Worm (Caenorhabditis elegans) whole organism, late embryonic: ENCODE measurements around the gene wbp-2.

Source experiments
- ama-1 ChIP-seq: fragments of 150-350 bp; optimal IDR thresholded peaks from 2 replicates; lab custom pipeline; 2014
- ceh-19 ChIP-seq: fragments of 200-800 bp; sonication (Bioruptor generic); optimal IDR thresholded peaks from 2 replicates; lab custom pipeline; 2018; ENCODE audit warnings: mild to moderate bottlenecking, missing genetic modification characterization, missing compliant biosample characterization
- hlh-30 ChIP-seq: sonication (generic microtip); optimal IDR thresholded peaks from 2 replicates; lab custom pipeline; 2017; ENCODE audit warnings: antibody characterized with exemption, missing genetic modification characterization, missing compliant biosample characterization; ENCODE audit not compliant: insufficient read depth
- ref-2 ChIP-seq: sonication (generic microtip); optimal IDR thresholded peaks from 2 replicates; lab custom pipeline; 2016; ENCODE audit warnings: missing genetic modification characterization, missing compliant biosample characterization
- rnt-1 ChIP-seq: sonication (generic microtip); optimal IDR thresholded peaks from 2 replicates; lab custom pipeline; 2016; ENCODE audit warnings: missing genetic modification characterization, missing compliant biosample characterization
- zip-5 ChIP-seq: sonication (generic microtip); optimal IDR thresholded peaks from 2 replicates; lab custom pipeline; 2016; ENCODE audit warnings: missing genetic modification characterization, missing compliant biosample characterization

ce11 chrII:9308614-9309046 is 20.9 kb upstream of the wbp-2 start:
- TF ChIP-seq hlh-30 (tag; lab: Kevin White, UChicago) (peak; percentile 13), ceh-19 (no peak), ama-1 (no peak), zip-5 (no peak), ref-2 (peak; percentile 61), rnt-1 (tag; lab: Kevin White, UChicago) (no peak)
